Fruit fly (Drosophila melanogaster) whole organism, pupa: ENCODE data around the gene Uba5.
A peak's percentile ranks its signal among the peaks of the same experiment; 100 is the strongest.

Experiments used
- CG10348 ChIP-seq: fragments of 200-800 bp; sonication (Bioruptor generic); IDR thresholded peaks from 2 replicates; pipeline ENCODE4 v1.3.6; 2022; ENCODE audit warnings: missing biosample characterization, missing genetic modification characterization
- CG12605 ChIP-seq: fragments of 200-800 bp; sonication (Bioruptor generic); IDR thresholded peaks from 2 replicates; pipeline ENCODE4 v1.3.6; 2022; ENCODE audit warnings: missing biosample characterization, missing genetic modification characterization
- CG13204 ChIP-seq: fragments of 200-800 bp; sonication (Bioruptor generic); optimal IDR thresholded peaks from 2 replicates; lab custom pipeline; 2018; ENCODE audit warnings: missing biosample characterization, mild to moderate bottlenecking, missing genetic modification characterization, moderate library complexity
- CG14655 ChIP-seq: fragments of 200-800 bp; sonication (Bioruptor generic); optimal IDR thresholded peaks from 3 replicates; lab custom pipeline; 2017; ENCODE audit warnings: mild to moderate bottlenecking, missing biosample characterization, missing genetic modification reagents, missing genetic modification characterization
- CG15710 ChIP-seq: fragments of 200-800 bp; sonication (Bioruptor generic); optimal IDR thresholded peaks from 2 replicates; lab custom pipeline; 2018; ENCODE audit warnings: missing biosample characterization, mild to moderate bottlenecking, missing genetic modification characterization, moderate library complexity
- CG17806 ChIP-seq: fragments of 200-800 bp; sonication (Bioruptor generic); optimal IDR thresholded peaks from 2 replicates; lab custom pipeline; 2018; ENCODE audit warnings: missing biosample characterization, mild to moderate bottlenecking, missing genetic modification characterization, moderate library complexity
- CG32121 ChIP-seq: fragments of 200-800 bp; sonication (Bioruptor generic); IDR thresholded peaks from 2 replicates; pipeline ENCODE4 v1.3.6; 2022; ENCODE audit warnings: missing biosample characterization, missing genetic modification characterization
- CG34367 ChIP-seq: fragments of 200-800 bp; sonication (Bioruptor generic); optimal IDR thresholded peaks from 2 replicates; lab custom pipeline; 2018; ENCODE audit warnings: missing biosample characterization, mild to moderate bottlenecking, missing genetic modification characterization
- CG4496 ChIP-seq: fragments of 200-800 bp; sonication (Bioruptor generic); IDR thresholded peaks from 3 replicates; pipeline ENCODE4 v1.3.6; 2022; ENCODE audit warnings: missing biosample characterization, missing genetic modification characterization
- CG8159 ChIP-seq: fragments of 200-800 bp; sonication (Bioruptor generic); optimal IDR thresholded peaks from 3 replicates; lab custom pipeline; 2018; ENCODE audit warnings: missing biosample characterization, mild to moderate bottlenecking, missing genetic modification characterization, moderate library complexity
- CG8301 ChIP-seq: fragments of 200-800 bp; sonication (Bioruptor generic); optimal IDR thresholded peaks from 2 replicates; lab custom pipeline; 2018; ENCODE audit warnings: missing biosample characterization, mild to moderate bottlenecking, missing genetic modification characterization
- CG9948 ChIP-seq: fragments of 200-800 bp; sonication (Bioruptor generic); optimal IDR thresholded peaks from 2 replicates; lab custom pipeline; 2018; ENCODE audit warnings: missing biosample characterization, mild to moderate bottlenecking, missing genetic modification characterization, moderate library complexity
- D1 ChIP-seq: fragments of 200-800 bp; sonication (Bioruptor generic); optimal IDR thresholded peaks from 2 replicates; lab custom pipeline; 2018; ENCODE audit warnings: missing biosample characterization, mild to moderate bottlenecking, missing genetic modification characterization, moderate library complexity
- EcR ChIP-seq: fragments of 200-800 bp; sonication (Bioruptor generic); optimal IDR thresholded peaks from 3 replicates; lab custom pipeline; 2019; ENCODE audit warnings: missing biosample characterization, missing genetic modification characterization, mild to moderate bottlenecking, moderate library complexity, missing genetic modification reagents
- Ets98B ChIP-seq: fragments of 200-800 bp; sonication (Bioruptor generic); IDR thresholded peaks from 2 replicates; pipeline ENCODE4 v1.3.6; 2022; ENCODE audit warnings: missing biosample characterization, missing genetic modification characterization
- Pif1A ChIP-seq: fragments of 200-800 bp; sonication (Bioruptor generic); optimal IDR thresholded peaks from 3 replicates; lab custom pipeline; 2016; ENCODE audit warnings: missing biosample characterization, missing genetic modification characterization
- Pif1B ChIP-seq: fragments of 200-800 bp; sonication (Bioruptor generic); optimal IDR thresholded peaks from 3 replicates; lab custom pipeline; 2016; ENCODE audit warnings: missing biosample characterization, missing genetic modification characterization
- Snoo ChIP-seq: fragments of 200-800 bp; sonication (Bioruptor generic); optimal IDR thresholded peaks from 3 replicates; lab custom pipeline; 2017; ENCODE audit warnings: missing biosample characterization, mild to moderate bottlenecking, missing genetic modification characterization, inconsistent platforms
- fd96Ca ChIP-seq: fragments of 200-800 bp; sonication (Bioruptor generic); IDR thresholded peaks from 3 replicates; pipeline ENCODE4 v1.3.6; 2022; ENCODE audit warnings: missing biosample characterization, missing genetic modification characterization
- gl ChIP-seq: fragments of 200-800 bp; sonication (Bioruptor generic); optimal IDR thresholded peaks from 2 replicates; lab custom pipeline; 2018; ENCODE audit warnings: missing biosample characterization, mild to moderate bottlenecking, missing genetic modification characterization
- rn ChIP-seq: fragments of 200-800 bp; sonication (Bioruptor generic); IDR thresholded peaks from 2 replicates; pipeline ENCODE4 v1.3.6; 2022; ENCODE audit warnings: missing biosample characterization, missing genetic modification characterization

Uba5 gene

DNA sequence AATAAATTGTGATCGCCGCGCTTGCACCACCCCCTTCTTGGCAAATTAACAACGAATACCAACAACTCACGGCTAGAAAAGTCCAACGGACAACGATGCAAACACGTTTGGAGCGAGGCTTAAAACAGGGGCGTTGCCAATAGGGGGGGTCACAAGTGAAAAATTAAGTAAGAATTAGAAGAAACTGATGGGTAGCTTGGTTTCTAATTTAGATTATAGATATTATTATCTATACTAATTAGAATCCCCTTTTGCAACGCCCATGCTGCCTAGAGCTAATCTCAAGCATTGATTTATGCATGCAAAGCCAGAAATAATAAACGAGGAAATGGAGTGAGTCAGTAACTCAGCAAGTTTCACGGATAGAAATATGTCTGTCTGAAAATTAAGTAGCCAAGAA is 35.1 kb downstream of the Uba5 start:
- TF ChIP-seq CG13204 (GFP tag; lab: Kevin White, UChicago): no peak
- TF ChIP-seq CG32121: peak; percentile 94
- TF ChIP-seq Ets98B (GFP tag; lab: Robert Waterston, UW): peak; percentile 96
- TF ChIP-seq rn (GFP tag; lab: Robert Waterston, UW): peak; percentile 75
- peak; percentile 91 for TF ChIP-seq CG12605 (GFP tag; lab: Robert Waterston, UW)
- no peak for TF ChIP-seq D1 (tag; lab: Kevin White, UChicago)
- TF ChIP-seq CG17806: peak; percentile 43
- peak; percentile 35 for TF ChIP-seq CG15710
- peak; percentile 86 for TF ChIP-seq CG8301 (tag; lab: Kevin White, UChicago)
- no peak for TF ChIP-seq Snoo (tag; lab: Kevin White, UChicago)
- peak; percentile 95 for TF ChIP-seq fd96Ca
- peak; percentile 62 for TF ChIP-seq Pif1B (GFP tag; lab: Kevin White, UChicago)
- TF ChIP-seq CG9948 (tag; lab: Kevin White, UChicago): peak; percentile 50
- peak; percentile 63 for TF ChIP-seq CG10348 (GFP tag; lab: Robert Waterston, UW)
- TF ChIP-seq CG8159 (tag; lab: Kevin White, UChicago): peak; percentile 17
- no peak for TF ChIP-seq EcR (GFP tag; lab: Kevin White, UChicago)
- TF ChIP-seq CG34367 (tag; lab: Kevin White, UChicago): peak; percentile 24
- no peak for TF ChIP-seq gl (tag; lab: Kevin White, UChicago)
- TF ChIP-seq CG4496: peak; percentile 97
- TF ChIP-seq CG14655 (GFP tag; lab: Kevin White, UChicago): peak; percentile 86
- peak; percentile 74 for TF ChIP-seq Pif1A (GFP tag; lab: Kevin White, UChicago)
- TF ChIP-seq, all 21 proteins: peak for 16

DNA sequence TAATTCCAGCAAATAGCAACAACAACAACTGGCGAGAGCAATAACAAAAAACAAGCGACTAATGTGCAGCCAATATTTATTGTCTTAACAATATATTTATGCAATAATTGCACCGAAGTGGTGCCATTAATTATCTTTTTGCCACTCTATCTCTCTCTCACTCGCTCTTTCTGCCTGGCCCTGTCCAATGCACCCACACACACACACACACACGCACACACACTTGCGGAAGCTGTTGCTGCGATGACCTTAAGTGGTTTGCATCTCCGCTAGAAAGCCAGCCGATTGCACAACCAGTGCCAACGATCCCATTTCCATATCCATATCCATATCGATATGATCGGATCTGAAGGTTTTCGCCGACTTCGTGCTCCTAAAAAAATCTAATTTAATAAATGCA is 36.9 kb downstream of the Uba5 start:
- TF ChIP-seq CG13204 (GFP tag; lab: Kevin White, UChicago): no peak
- TF ChIP-seq D1 (tag; lab: Kevin White, UChicago): peak; percentile 36
- peak; percentile 46 for TF ChIP-seq EcR (GFP tag; lab: Kevin White, UChicago)
- TF ChIP-seq CG4496: no peak

DNA sequence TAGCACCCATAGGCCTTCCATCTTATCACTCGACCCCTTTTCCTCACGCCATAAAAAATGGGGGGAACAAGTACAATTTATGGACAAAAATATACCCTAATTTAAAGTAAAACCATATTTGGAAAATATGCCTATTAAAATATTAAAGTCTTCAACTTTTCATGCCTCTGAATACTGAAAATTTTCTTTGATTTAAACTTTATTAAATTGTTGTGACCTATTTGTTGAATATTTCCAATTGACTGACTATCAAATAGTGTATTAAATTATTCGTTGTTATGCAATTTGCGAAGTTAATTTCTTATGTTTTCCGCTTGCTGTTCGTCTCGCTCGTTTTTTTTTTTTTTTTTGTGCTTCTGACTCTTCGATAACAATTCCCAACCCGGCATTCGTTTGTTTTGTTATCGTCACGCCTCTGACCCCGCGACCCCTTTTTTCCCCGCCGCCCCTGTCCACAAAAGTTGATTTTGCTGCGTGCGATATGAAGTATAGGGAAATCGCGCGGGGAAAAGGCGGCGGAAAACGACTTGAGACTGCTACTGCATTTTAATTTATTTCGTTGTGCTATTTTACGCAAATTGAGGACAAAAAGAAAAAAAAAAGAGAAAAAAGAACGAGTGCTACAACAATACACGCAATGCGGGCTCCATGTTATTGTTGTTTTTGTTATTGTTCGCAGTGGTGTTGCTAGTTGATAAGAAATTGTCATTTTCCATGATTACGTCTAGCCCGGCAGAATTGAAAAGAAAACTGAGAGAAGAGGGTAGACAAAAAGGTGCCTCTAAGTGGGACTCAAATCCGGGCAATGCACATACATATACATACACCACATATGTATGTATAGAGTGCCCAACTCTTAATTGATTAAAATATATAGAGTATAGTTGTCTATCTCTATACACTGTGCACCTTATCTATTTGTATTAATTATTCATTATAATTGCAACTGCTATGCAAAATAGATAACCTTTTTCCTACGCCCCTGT is 38.5 kb downstream of the Uba5 start:
- TF ChIP-seq CG9948 (tag; lab: Kevin White, UChicago) (peak; percentile 46), CG12605 (GFP tag; lab: Robert Waterston, UW) (no peak), fd96Ca (peak; percentile 45; the same call in 1 of the 3 replicates), Snoo (tag; lab: Kevin White, UChicago) (peak; percentile 0), CG4496 (peak; percentile 13; the same call in 2 of the 3 replicates), CG13204 (GFP tag; lab: Kevin White, UChicago) (no peak), Ets98B (GFP tag; lab: Robert Waterston, UW) (no peak), gl (tag; lab: Kevin White, UChicago) (peak; percentile 39), CG8301 (tag; lab: Kevin White, UChicago) (peak; percentile 40), CG17806 (peak; percentile 38), Pif1B (GFP tag; lab: Kevin White, UChicago) (no peak), Pif1A (GFP tag; lab: Kevin White, UChicago) (no peak), CG10348 (GFP tag; lab: Robert Waterston, UW) (no peak), D1 (tag; lab: Kevin White, UChicago) (no peak), CG34367 (tag; lab: Kevin White, UChicago) (no peak), EcR (GFP tag; lab: Kevin White, UChicago) (peak; percentile 43), CG15710 (peak; percentile 53), rn (GFP tag; lab: Robert Waterston, UW) (no peak), CG32121 (peak; percentile 46; the same call in 1 of the 2 replicates), CG14655 (GFP tag; lab: Kevin White, UChicago) (peak; percentile 36), CG8159 (tag; lab: Kevin White, UChicago) (peak; percentile 61)

DNA sequence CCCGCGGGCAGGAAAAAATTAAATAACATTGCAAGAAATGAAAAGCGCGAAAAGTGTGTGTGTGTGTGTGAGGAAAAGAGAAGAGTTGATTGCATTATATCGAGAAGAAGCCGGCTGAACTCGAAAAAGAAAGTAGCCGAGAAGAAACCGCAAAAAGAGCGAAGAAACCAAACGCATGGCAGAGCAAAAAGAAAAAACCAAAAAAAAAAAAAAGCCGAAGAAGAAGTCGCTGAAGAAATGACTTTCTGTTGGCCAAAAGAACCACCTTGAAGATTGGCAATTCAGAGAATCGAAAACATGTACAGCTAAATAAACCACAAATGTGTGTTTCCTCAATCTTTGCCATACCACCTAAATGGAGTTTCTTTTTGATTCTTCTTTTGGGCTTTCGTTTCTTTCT is 40.6 kb downstream of the Uba5 start:
- no peak for TF ChIP-seq Ets98B (GFP tag; lab: Robert Waterston, UW)
- no peak for TF ChIP-seq CG34367 (tag; lab: Kevin White, UChicago)
- no peak for TF ChIP-seq rn (GFP tag; lab: Robert Waterston, UW)
- TF ChIP-seq EcR (GFP tag; lab: Kevin White, UChicago): no peak
- TF ChIP-seq Pif1A (GFP tag; lab: Kevin White, UChicago): no peak
- no peak for TF ChIP-seq CG4496

DNA sequence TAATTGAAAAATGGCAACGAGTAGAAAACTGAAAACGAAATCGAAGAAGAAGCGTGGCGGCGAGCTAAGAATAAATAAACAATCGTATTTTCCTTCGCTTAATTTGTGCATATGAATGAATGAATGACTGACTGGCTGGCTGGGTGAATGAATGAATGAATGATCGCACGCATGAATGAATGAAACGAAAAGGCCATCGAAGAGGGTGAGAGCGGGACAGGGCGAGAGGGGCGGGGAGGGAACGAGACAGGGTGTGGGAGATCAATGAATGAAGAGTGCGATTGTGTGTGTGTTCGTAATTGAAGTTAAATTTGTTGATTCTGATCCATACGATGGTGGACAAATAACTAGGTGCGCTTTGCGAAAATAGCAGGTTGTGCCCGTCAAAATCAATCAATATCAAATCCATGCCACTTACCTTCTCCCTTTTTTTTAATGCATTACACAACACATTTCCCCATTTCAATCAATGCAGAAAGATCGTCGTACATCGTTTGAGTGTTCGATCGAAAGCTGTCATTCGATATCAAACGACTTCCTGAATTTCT is 43.8 kb downstream of the Uba5 start:
- TF ChIP-seq CG9948 (tag; lab: Kevin White, UChicago): no peak
- TF ChIP-seq EcR (GFP tag; lab: Kevin White, UChicago): peak; percentile 11
